Fruit fly (Drosophila melanogaster) whole organism, embryonic: ENCODE measurements around the gene CG14720.

Source experiments
- BEAF-32 ChIP-seq: fragments of 200-800 bp; sonication (Bioruptor generic); optimal IDR thresholded peaks from 3 replicates; lab custom pipeline; 2017; ENCODE audit warnings: missing biosample characterization, missing genetic modification characterization, mild to moderate bottlenecking, moderate library complexity, missing genetic modification reagents
- CG10654 ChIP-seq: fragments of 200-800 bp; sonication (Bioruptor generic); optimal IDR thresholded peaks from 2 replicates; lab custom pipeline; 2016; ENCODE audit warnings: missing biosample characterization, missing genetic modification characterization
- CG12155 ChIP-seq: fragments of 200-800 bp; sonication (Bioruptor generic); optimal IDR thresholded peaks from 3 replicates; lab custom pipeline; 2016; ENCODE audit warnings: missing biosample characterization, missing genetic modification characterization
- CG1233 ChIP-seq: fragments of 200-800 bp; sonication (Bioruptor generic); optimal IDR thresholded peaks from 4 replicates; lab custom pipeline; 2018; ENCODE audit warnings: missing biosample characterization, mild to moderate bottlenecking, missing genetic modification characterization
- CG12744 ChIP-seq: fragments of 200-800 bp; sonication (Bioruptor generic); optimal IDR thresholded peaks from 2 replicates; lab custom pipeline; 2016; ENCODE audit warnings: missing biosample characterization, missing genetic modification characterization
- CG14710 ChIP-seq: fragments of 200-800 bp; sonication (Bioruptor generic); optimal IDR thresholded peaks from 3 replicates; lab custom pipeline; 2019; ENCODE audit warnings: missing biosample characterization, mild to moderate bottlenecking, missing genetic modification characterization, moderate library complexity
- CG14965 ChIP-seq: fragments of 200-800 bp; sonication (Bioruptor generic); optimal IDR thresholded peaks from 2 replicates; lab custom pipeline; 2016; ENCODE audit warnings: missing biosample characterization, missing genetic modification characterization, borderline replicate concordance
- CG17359 ChIP-seq: fragments of 200-800 bp; sonication (Bioruptor generic); optimal IDR thresholded peaks from 3 replicates; lab custom pipeline; 2018; ENCODE audit warnings: missing biosample characterization, mild to moderate bottlenecking, missing genetic modification characterization, moderate library complexity
- CG17361 ChIP-seq: fragments of 200-800 bp; sonication (Bioruptor generic); IDR thresholded peaks from 3 replicates; pipeline ENCODE4 v1.3.6; 2022; ENCODE audit warnings: missing biosample characterization, missing genetic modification characterization
- CG32772 ChIP-seq: fragments of 200-800 bp; sonication (Bioruptor generic); IDR thresholded peaks from 2 replicates; pipeline ENCODE4 v1.3.6; 2022; ENCODE audit warnings: missing biosample characterization, missing genetic modification characterization
- CG33213 ChIP-seq: fragments of 200-800 bp; sonication (Bioruptor generic); optimal IDR thresholded peaks from 3 replicates; lab custom pipeline; 2016; ENCODE audit warnings: missing biosample characterization, missing genetic modification characterization
- CG4617 ChIP-seq: fragments of 200-800 bp; sonication (Bioruptor generic); optimal IDR thresholded peaks from 3 replicates; lab custom pipeline; 2016; ENCODE audit warnings: missing biosample characterization, missing genetic modification characterization, borderline replicate concordance
- CG6689 ChIP-seq: fragments of 200-800 bp; sonication (Bioruptor generic); IDR thresholded peaks from 2 replicates; pipeline ENCODE4 v1.3.6; 2022; ENCODE audit warnings: missing biosample characterization, missing genetic modification characterization
- CG6813 ChIP-seq: fragments of 200-800 bp; sonication (Bioruptor generic); optimal IDR thresholded peaks from 2 replicates; lab custom pipeline; 2017; ENCODE audit warnings: missing biosample characterization, missing genetic modification characterization, mild to moderate bottlenecking, moderate library complexity, missing genetic modification reagents
- CG8765 ChIP-seq: fragments of 200-800 bp; sonication (Bioruptor generic); IDR thresholded peaks from 2 replicates; pipeline ENCODE4 v1.3.6; 2022; ENCODE audit warnings: missing biosample characterization, missing genetic modification characterization
- CG8944 ChIP-seq: fragments of 200-800 bp; sonication (Bioruptor generic); optimal IDR thresholded peaks from 3 replicates; lab custom pipeline; 2016; ENCODE audit warnings: missing biosample characterization, missing genetic modification characterization
- CTCF ChIP-seq: fragments of 200-800 bp; sonication (Bioruptor generic); optimal IDR thresholded peaks from 2 replicates; lab custom pipeline; 2017; ENCODE audit warnings: missing biosample characterization, mild to moderate bottlenecking, missing genetic modification characterization, moderate library complexity
- CrebB ChIP-seq: fragments of 200-800 bp; sonication (Bioruptor generic); optimal IDR thresholded peaks from 3 replicates; lab custom pipeline; 2018; ENCODE audit warnings: missing biosample characterization, mild to moderate bottlenecking, missing genetic modification characterization
- E2f1 ChIP-seq: fragments of 200-800 bp; sonication (Bioruptor generic); IDR thresholded peaks from 2 replicates; pipeline ENCODE4 v1.3.6; 2022; ENCODE audit warnings: missing biosample characterization, missing genetic modification characterization
- E2f2 ChIP-seq: fragments of 200-800 bp; sonication (Bioruptor generic); IDR thresholded peaks from 2 replicates; pipeline ENCODE4 v1.3.6; 2022; ENCODE audit warnings: missing biosample characterization, missing genetic modification characterization
- Fer1 ChIP-seq: fragments of 200-800 bp; sonication (Bioruptor generic); optimal IDR thresholded peaks from 2 replicates; lab custom pipeline; 2017; ENCODE audit warnings: missing biosample characterization, mild to moderate bottlenecking, missing genetic modification characterization
- Fer2 ChIP-seq: fragments of 200-800 bp; sonication (Bioruptor generic); optimal IDR thresholded peaks from 2 replicates; lab custom pipeline; 2018; ENCODE audit warnings: missing biosample characterization, mild to moderate bottlenecking, missing genetic modification characterization, moderate library complexity
- Gug ChIP-seq: fragments of 200-800 bp; sonication (Bioruptor generic); IDR thresholded peaks from 4 replicates; pipeline ENCODE4 v1.3.6; 2022; ENCODE audit warnings: missing biosample characterization, missing genetic modification characterization
- Hey ChIP-seq: fragments of 200-800 bp; sonication (Bioruptor generic); optimal IDR thresholded peaks from 3 replicates; lab custom pipeline; 2018; ENCODE audit warnings: missing biosample characterization, mild to moderate bottlenecking, missing genetic modification characterization
- Hmr ChIP-seq: fragments of 200-800 bp; sonication (Bioruptor generic); optimal IDR thresholded peaks from 3 replicates; lab custom pipeline; 2017; ENCODE audit warnings: mild to moderate bottlenecking, missing biosample characterization, missing genetic modification reagents, missing genetic modification characterization
- Lhr ChIP-seq: fragments of 200-800 bp; sonication (Bioruptor generic); optimal IDR thresholded peaks from 3 replicates; lab custom pipeline; 2017; ENCODE audit warnings: mild to moderate bottlenecking, missing biosample characterization, missing genetic modification reagents, missing genetic modification characterization
- Lim3 ChIP-seq: fragments of 200-800 bp; sonication (Bioruptor generic); IDR thresholded peaks from 2 replicates; pipeline ENCODE4 v1.3.6; 2022; ENCODE audit warnings: missing biosample characterization, missing genetic modification characterization
- Meics ChIP-seq: fragments of 200-800 bp; sonication (Bioruptor generic); optimal IDR thresholded peaks from 2 replicates; lab custom pipeline; 2017; ENCODE audit warnings: missing biosample characterization, mild to moderate bottlenecking, missing genetic modification characterization
- Myb ChIP-seq: fragments of 200-800 bp; sonication (Bioruptor generic); optimal IDR thresholded peaks from 2 replicates; lab custom pipeline; 2016; ENCODE audit warnings: missing biosample characterization, missing genetic modification characterization
- PHDP ChIP-seq: fragments of 200-800 bp; sonication (Bioruptor generic); optimal IDR thresholded peaks from 3 replicates; lab custom pipeline; 2018; ENCODE audit warnings: missing biosample characterization, mild to moderate bottlenecking, missing genetic modification characterization, moderate library complexity
- Rfx ChIP-seq: fragments of 200-800 bp; sonication (Bioruptor generic); IDR thresholded peaks from 2 replicates; pipeline ENCODE4 v1.3.6; 2022; ENCODE audit warnings: missing biosample characterization, missing genetic modification characterization
- Side ChIP-seq: fragments of 200-800 bp; sonication (Bioruptor generic); optimal IDR thresholded peaks from 2 replicates; lab custom pipeline; 2016; ENCODE audit warnings: missing biosample characterization, missing genetic modification characterization
- Tbp ChIP-seq: fragments of >200 bp; optimal IDR thresholded peaks from 2 replicates; lab custom pipeline; 2018; ENCODE audit warnings: missing biosample characterization, missing genetic modification characterization
- Xrp1 ChIP-seq: fragments of 200-800 bp; sonication (Bioruptor generic); IDR thresholded peaks from 2 replicates; pipeline ENCODE4 v1.3.6; 2022; ENCODE audit warnings: missing biosample characterization, missing genetic modification characterization
- bab2 ChIP-seq: fragments of 200-800 bp; sonication (Bioruptor generic); optimal IDR thresholded peaks from 2 replicates; lab custom pipeline; 2016; ENCODE audit warnings: missing biosample characterization, missing genetic modification characterization
- bsh ChIP-seq, 2 experiments: fragments of 200-800 bp; sonication (Bioruptor generic); optimal IDR thresholded peaks; 2 replicates each; lab custom pipeline; 2017 to 2018; ENCODE audit warnings: mild to moderate bottlenecking in 2 of 2, missing biosample characterization in 2 of 2, missing genetic modification characterization in 2 of 2, moderate library complexity in 1 of 2
- da ChIP-seq: fragments of 200-800 bp; sonication (Bioruptor generic); optimal IDR thresholded peaks from 2 replicates; lab custom pipeline; 2016; ENCODE audit warnings: missing biosample characterization, missing genetic modification characterization
- dmrt11E ChIP-seq: fragments of 200-800 bp; sonication (Bioruptor generic); optimal IDR thresholded peaks from 3 replicates; lab custom pipeline; 2018; ENCODE audit warnings: missing biosample characterization, mild to moderate bottlenecking, missing genetic modification characterization, moderate library complexity
- dysf ChIP-seq: fragments of 200-800 bp; sonication (Bioruptor generic); IDR thresholded peaks from 3 replicates; pipeline ENCODE4 v1.3.6; 2022; ENCODE audit warnings: missing biosample characterization, missing genetic modification characterization
- ems ChIP-seq: fragments of 200-800 bp; sonication (Bioruptor generic); optimal IDR thresholded peaks from 3 replicates; lab custom pipeline; 2016; ENCODE audit warnings: missing biosample characterization, missing genetic modification characterization
- fd64A ChIP-seq: fragments of 200-800 bp; sonication (Bioruptor generic); optimal IDR thresholded peaks from 3 replicates; lab custom pipeline; 2018; ENCODE audit warnings: missing biosample characterization, mild to moderate bottlenecking, missing genetic modification characterization
- grn ChIP-seq: fragments of 200-800 bp; sonication (Bioruptor generic); optimal IDR thresholded peaks from 3 replicates; lab custom pipeline; 2017; ENCODE audit warnings: missing biosample characterization, missing genetic modification characterization
- hkb ChIP-seq, 2 experiments: fragments of 200-800 bp in 1 of 2; fragments of >200 bp in 1 of 2; sonication (Bioruptor generic) in 1 of 2; IDR thresholded peaks in 1 of 2; optimal IDR thresholded peaks in 1 of 2; 2 replicates each; pipeline versions ENCODE4 v1.3.6 to Lab custom; 2017 to 2022; ENCODE audit warnings: missing biosample characterization in 1 of 2, missing genetic modification characterization in 1 of 2
- inv ChIP-seq: fragments of 200-800 bp; sonication (Bioruptor generic); IDR thresholded peaks from 2 replicates; pipeline ENCODE4 v1.3.6; 2022; ENCODE audit warnings: missing biosample characterization, missing genetic modification characterization; ENCODE audit not compliant: partially characterized antibody
- jigr1 ChIP-seq: fragments of 200-800 bp; sonication (Bioruptor generic); IDR thresholded peaks from 3 replicates; pipeline ENCODE4 v1.3.6; 2022; ENCODE audit warnings: missing biosample characterization, missing genetic modification characterization
- odd ChIP-seq: fragments of 200-800 bp; sonication (Bioruptor generic); optimal IDR thresholded peaks from 2 replicates; lab custom pipeline; 2017; ENCODE audit warnings: missing biosample characterization, mild to moderate bottlenecking, missing genetic modification characterization
- pita ChIP-seq: fragments of 200-800 bp; sonication (Bioruptor generic); optimal IDR thresholded peaks from 2 replicates; lab custom pipeline; 2017; ENCODE audit warnings: missing biosample characterization, mild to moderate bottlenecking, missing genetic modification characterization
- trem ChIP-seq: fragments of 200-800 bp; optimal IDR thresholded peaks from 3 replicates; lab custom pipeline; 2019; ENCODE audit warnings: missing biosample characterization, mild to moderate bottlenecking, missing genetic modification characterization, moderate library complexity
- tx ChIP-seq: fragments of 200-800 bp; sonication (Bioruptor generic); optimal IDR thresholded peaks from 2 replicates; lab custom pipeline; 2016; ENCODE audit warnings: missing biosample characterization, missing genetic modification characterization
- wor ChIP-seq: fragments of 200-800 bp; sonication (Bioruptor generic); IDR thresholded peaks from 2 replicates; pipeline ENCODE4 v1.3.6; 2022; ENCODE audit warnings: missing biosample characterization, missing genetic modification characterization

Gene CG14720

DNA sequence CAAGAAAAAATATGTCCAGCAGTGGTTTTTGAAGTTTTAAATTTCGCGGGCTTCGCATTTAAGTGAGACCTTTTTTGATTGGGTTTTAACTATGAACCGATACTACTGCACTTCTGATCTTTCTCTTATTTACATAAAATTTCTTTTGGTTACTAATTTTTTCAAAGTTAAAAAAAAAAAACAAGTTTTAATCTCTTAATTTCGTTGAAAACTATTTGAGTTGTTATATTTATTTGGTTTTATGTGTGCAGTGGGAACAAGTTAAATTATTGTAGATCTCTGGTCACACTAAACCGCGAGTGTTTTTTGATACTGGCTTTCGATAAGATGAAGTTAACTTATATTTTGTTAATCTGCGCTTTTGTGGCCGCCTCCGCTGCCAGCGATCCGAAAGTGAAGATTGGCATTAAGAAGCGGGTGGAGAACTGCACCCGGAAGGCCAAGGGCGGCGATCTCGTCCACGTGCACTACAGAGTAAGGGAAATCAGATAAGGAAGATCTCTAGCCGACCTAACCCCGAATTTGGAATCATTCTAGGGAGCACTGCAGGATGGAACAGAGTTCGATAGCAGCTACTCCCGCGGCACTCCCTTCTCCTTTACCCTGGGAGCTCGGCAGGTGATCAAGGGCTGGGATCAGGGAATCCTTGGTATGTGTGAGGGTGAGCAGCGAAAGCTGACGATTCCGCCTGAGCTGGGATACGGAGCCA lies 37.4 kb upstream of the CG14720 start, which contains the start of gene CG14715 (continued):
- TF ChIP-seq CG8944 (GFP tag; lab: Kevin White, UChicago) (peak; percentile 35), PHDP (tag; lab: Kevin White, UChicago) (peak; percentile 28), CG6689 (peak; percentile 70), CTCF (peak; percentile 23), Meics (GFP tag; lab: Kevin White, UChicago) (peak; percentile 6), Hmr (GFP tag; lab: Kevin White, UChicago) (peak; percentile 56), hkb (optimal IDR thresholded peaks at IDR 0.05; lab: Kevin White, UChicago) (no peak), hkb (GFP tag; IDR thresholded peaks at IDR 0.05; lab: Robert Waterston, UW) (peak; percentile 64), BEAF-32 (GFP tag; lab: Kevin White, UChicago) (peak; percentile 69), E2f2 (GFP tag; lab: Robert Waterston, UW) (peak; percentile 94), Lhr (GFP tag; lab: Kevin White, UChicago) (peak; percentile 89), da (no peak), tx (GFP tag; lab: Kevin White, UChicago) (peak; percentile 19), bab2 (GFP tag; lab: Kevin White, UChicago) (peak; percentile 43), CG14965 (no peak), dmrt11E (peak; percentile 35), Tbp (GFP tag; lab: Kevin White, UChicago) (no peak), CG1233 (GFP tag; lab: Kevin White, UChicago) (peak; percentile 32), wor (GFP tag; lab: Robert Waterston, UW) (no peak), Fer2 (tag; lab: Kevin White, UChicago) (no peak), Rfx (GFP tag; lab: Robert Waterston, UW) (peak; percentile 55; the same call in 1 of the 2 replicates), CG32772 (GFP tag; lab: Robert Waterston, UW) (no peak), fd64A (GFP tag; lab: Kevin White, UChicago) (no peak), Xrp1 (GFP tag; lab: Robert Waterston, UW) (peak; percentile 56; the same call in 1 of the 2 replicates), Gug (GFP tag; lab: Robert Waterston, UW) (peak; percentile 53; the same call in 1 of the 4 replicates), Hey (tag; lab: Kevin White, UChicago) (no peak), CG12155 (GFP tag; lab: Kevin White, UChicago) (peak; percentile 42), bsh (GFP tag; optimal IDR thresholded peaks at IDR 0.05; lab: Kevin White, UChicago) (peak in 1 of 2 experiments; percentile 20), grn (GFP tag; lab: Kevin White, UChicago) (peak; percentile 98), jigr1 (no peak), Side (peak; percentile 39), Lim3 (GFP tag; lab: Robert Waterston, UW) (no peak), Myb (GFP tag; lab: Kevin White, UChicago) (peak; percentile 28), dysf (peak; percentile 48; the same call in 2 of the 3 replicates), Fer1 (GFP tag; lab: Kevin White, UChicago) (peak; percentile 7), CrebB (no peak), CG6813 (GFP tag; lab: Kevin White, UChicago) (no peak), CG33213 (GFP tag; lab: Kevin White, UChicago) (peak; percentile 64), ems (GFP tag; lab: Kevin White, UChicago) (no peak), trem (tag; lab: Kevin White, UChicago) (peak; percentile 65), odd (GFP tag; lab: Kevin White, UChicago) (no peak), CG17359 (tag; lab: Kevin White, UChicago) (peak; percentile 23), CG10654 (GFP tag; lab: Kevin White, UChicago) (peak; percentile 26), inv (GFP tag; lab: Robert Waterston, UW) (peak; percentile 46), E2f1 (GFP tag; lab: Robert Waterston, UW) (peak; percentile 57), CG17361 (GFP tag; lab: Robert Waterston, UW) (peak; percentile 60; the same call in 2 of the 3 replicates), CG14710 (tag; lab: Kevin White, UChicago) (peak; percentile 86), CG8765 (GFP tag; lab: Robert Waterston, UW) (no peak), CG12744 (GFP tag; lab: Kevin White, UChicago) (peak; percentile 13), pita (GFP tag; lab: Kevin White, UChicago) (no peak), CG4617 (GFP tag; lab: Kevin White, UChicago) (peak; percentile 68)
